Fruit fly (Drosophila melanogaster): Measurements from ENCODE around the gene sage.

sage gene

DNA sequence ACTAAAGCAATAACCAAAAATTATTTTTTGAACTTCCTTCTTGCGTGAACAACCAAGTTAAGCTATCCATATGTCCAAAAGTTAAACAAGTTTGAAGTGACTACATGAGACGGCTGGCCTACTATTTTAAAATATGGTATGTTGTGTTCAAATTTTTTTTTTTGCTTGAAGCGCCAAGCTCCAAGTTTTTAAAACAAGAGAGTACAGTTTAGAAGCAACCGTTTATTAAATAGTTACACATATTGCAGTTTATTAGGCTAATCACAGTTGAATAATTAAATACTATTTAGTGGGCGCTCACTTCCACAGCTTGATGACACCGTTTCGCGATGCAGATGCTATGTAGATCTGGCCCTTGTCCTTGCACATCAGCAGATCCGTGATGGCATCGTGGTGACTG, 23.4 kb downstream of the sage start, which contains the start of gene D1:
Gene D1 (minus strand): TSS at position 101 of the 400 bp plus-strand sequence.
- TF ChIP-seq jim (GFP tag; optimal IDR thresholded peaks at IDR 0.05): no peak
- TF ChIP-seq Rel (GFP tag; optimal IDR thresholded peaks at IDR 0.05): no peak
- no peak for TF ChIP-seq Rel (tag; optimal IDR thresholded peaks at IDR 0.05)
- TF ChIP-seq fru (GFP tag; optimal IDR thresholded peaks at IDR 0.05): no peak
- TF ChIP-seq sage (GFP tag; optimal IDR thresholded peaks at IDR 0.05): no peak
- TF ChIP-seq HLH106 (tag; optimal IDR thresholded peaks at IDR 0.05): no peak

DNA sequence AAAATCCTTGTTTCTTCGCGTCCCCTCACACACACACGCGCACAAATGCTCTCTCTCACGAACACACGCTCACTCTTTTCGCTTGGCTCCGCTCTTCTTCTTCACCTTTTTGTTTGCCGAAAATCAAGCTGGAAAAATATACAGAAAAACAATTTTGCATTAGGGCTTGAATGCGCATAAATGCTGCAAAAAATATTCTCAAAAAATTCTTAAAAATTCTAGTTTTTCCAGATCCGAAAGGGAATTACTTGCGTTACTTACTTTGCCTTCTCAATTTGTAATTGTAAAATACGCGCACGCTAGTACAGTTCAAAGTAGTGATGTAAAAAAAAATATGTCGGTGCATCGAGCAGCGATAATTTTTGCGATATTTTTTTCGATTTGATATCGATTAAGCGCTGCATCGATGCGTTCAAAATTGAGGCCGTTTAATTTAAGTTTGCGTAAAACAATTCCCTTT, 24.0 kb downstream of the sage start:
- TF ChIP-seq HLH106 (tag; optimal IDR thresholded peaks at IDR 0.05): no peak
- no peak for TF ChIP-seq woc (GFP tag; optimal IDR thresholded peaks at IDR 0.05)
- no peak for TF ChIP-seq pan (optimal IDR thresholded peaks at IDR 0.05)
- TF ChIP-seq Jra (GFP tag; optimal IDR thresholded peaks at IDR 0.05): peak; percentile 18
- TF ChIP-seq dmrt93B (GFP tag; optimal IDR thresholded peaks at IDR 0.05): no peak
- no peak for TF ChIP-seq CG9705 (GFP tag; optimal IDR thresholded peaks at IDR 0.05)
- TF ChIP-seq sv (GFP tag; optimal IDR thresholded peaks at IDR 0.05): no peak
- no peak for TF ChIP-seq dl (GFP tag; optimal IDR thresholded peaks at IDR 0.05; ENCODE audit: insufficient read depth in 1 of 2, partially characterized antibody in 2 of 2)
- TF ChIP-seq tai (GFP tag; optimal IDR thresholded peaks at IDR 0.05): no peak
- TF ChIP-seq lola (GFP tag; optimal IDR thresholded peaks at IDR 0.05): no peak
- no peak for TF ChIP-seq usp (GFP tag; optimal IDR thresholded peaks at IDR 0.05)
- TF ChIP-seq jim (GFP tag; optimal IDR thresholded peaks at IDR 0.05): no peak
- TF ChIP-seq Vsx2 (GFP tag; optimal IDR thresholded peaks at IDR 0.05; ENCODE audit: partially characterized antibody): no peak
- peak; percentile 27 for TF ChIP-seq Hnf4 (GFP tag; optimal IDR thresholded peaks at IDR 0.05)
- TF ChIP-seq CrebA (GFP tag; optimal IDR thresholded peaks at IDR 0.05; ENCODE audit: borderline replicate concordance): no peak
- TF ChIP-seq N (GFP tag; optimal IDR thresholded peaks at IDR 0.05): no peak
- peak; percentile 23 for TF ChIP-seq Sp1 (GFP tag; optimal IDR thresholded peaks at IDR 0.05)
- peak; percentile 54 for TF ChIP-seq fru (GFP tag; optimal IDR thresholded peaks at IDR 0.05)
- TF ChIP-seq Hr78 (GFP tag; optimal IDR thresholded peaks at IDR 0.05): no peak
- peak; percentile 95 for TF ChIP-seq rgr (GFP tag; optimal IDR thresholded peaks at IDR 0.05)
- no peak for TF ChIP-seq GATAd (GFP tag; optimal IDR thresholded peaks at IDR 0.05)
- TF ChIP-seq Hr83 (GFP tag; optimal IDR thresholded peaks at IDR 0.05; ENCODE audit: poor library complexity, severe bottlenecking): no peak
- no peak for TF ChIP-seq Dif (GFP tag; optimal IDR thresholded peaks at IDR 0.05; ENCODE audit: partially characterized antibody)
- TF ChIP-seq foxo (GFP tag; optimal IDR thresholded peaks at IDR 0.05): no peak
- peak; percentile 18 for TF ChIP-seq brk (GFP tag; optimal IDR thresholded peaks at IDR 0.05)
- TF ChIP-seq h (GFP tag; optimal IDR thresholded peaks at IDR 0.05): peak; percentile 27
- TF ChIP-seq Abd-B (GFP tag; optimal IDR thresholded peaks at IDR 0.05): no peak
- TF ChIP-seq dsf (GFP tag; optimal IDR thresholded peaks at IDR 0.05; ENCODE audit: borderline replicate concordance): peak; percentile 19
- TF ChIP-seq br (GFP tag; optimal IDR thresholded peaks at IDR 0.05): no peak
- TF ChIP-seq Rel (GFP tag; optimal IDR thresholded peaks at IDR 0.05): no peak
- TF ChIP-seq Rel (tag; optimal IDR thresholded peaks at IDR 0.05): peak; percentile 27
- TF ChIP-seq Mio (GFP tag; optimal IDR thresholded peaks at IDR 0.05): no peak
- TF ChIP-seq OdsH (GFP tag; optimal IDR thresholded peaks at IDR 0.05): no peak
- no peak for TF ChIP-seq Dfd (GFP tag; optimal IDR thresholded peaks at IDR 0.05)
- TF ChIP-seq ey (GFP tag; optimal IDR thresholded peaks at IDR 0.05): no peak
- TF ChIP-seq psq (GFP tag; optimal IDR thresholded peaks at IDR 0.05): peak; percentile 24

DNA sequence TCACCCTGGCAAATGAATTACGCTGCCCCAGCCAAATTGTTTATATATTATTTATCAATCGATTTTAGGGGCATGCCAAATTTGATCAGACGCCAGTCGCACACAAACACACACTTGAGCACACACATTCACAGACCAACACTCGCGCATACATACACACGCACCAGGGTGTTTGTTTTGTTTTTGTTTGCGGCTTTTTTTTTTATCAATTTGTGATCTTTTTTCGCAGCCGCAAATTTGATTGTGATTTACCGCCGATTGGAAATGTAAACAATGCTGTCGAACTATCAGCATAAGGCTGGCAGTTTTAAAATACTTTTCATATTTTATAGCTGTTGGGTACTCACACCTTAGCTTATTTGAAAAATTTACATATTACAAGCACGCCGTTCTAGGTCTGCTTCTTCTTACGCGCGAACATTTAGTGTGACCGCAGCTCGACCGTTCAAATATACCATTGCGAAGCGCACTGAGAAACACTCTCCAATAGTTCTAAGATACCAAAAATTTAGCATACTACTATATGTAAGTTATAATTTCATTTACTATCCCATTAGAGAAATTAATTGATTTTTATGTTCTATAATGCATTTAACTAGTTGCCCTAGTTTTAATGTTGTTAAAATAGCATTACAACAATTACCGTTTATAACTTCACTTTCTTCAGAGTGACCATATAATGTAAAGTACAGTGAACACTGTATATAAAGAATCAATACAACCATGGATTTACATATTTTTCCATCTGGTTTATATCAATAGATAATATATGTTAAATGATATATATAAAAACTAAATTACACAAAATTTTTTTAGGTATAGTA, 26.5 kb downstream of the sage start, which contains the start of gene pum:
Gene pum (minus strand): TSS at position 415 of the 824 bp plus-strand sequence.
- peak; percentile 77 for TF ChIP-seq Rel (GFP tag; optimal IDR thresholded peaks at IDR 0.05)
- peak; percentile 61 for TF ChIP-seq Rel (tag; optimal IDR thresholded peaks at IDR 0.05)
- TF ChIP-seq Sp1 (GFP tag; optimal IDR thresholded peaks at IDR 0.05): peak; percentile 9
- peak; percentile 68 for TF ChIP-seq woc (GFP tag; optimal IDR thresholded peaks at IDR 0.05)
- peak; percentile 49 for TF ChIP-seq HLH106 (tag; optimal IDR thresholded peaks at IDR 0.05)
- no peak for TF ChIP-seq GATAd (GFP tag; optimal IDR thresholded peaks at IDR 0.05)
- no peak for TF ChIP-seq Hnf4 (GFP tag; optimal IDR thresholded peaks at IDR 0.05)
